Fruit fly (Drosophila melanogaster) whole organism, prepupa: ENCODE results near the gene smg.

ENCODE experiments used
- Blimp-1 ChIP-seq: fragments of 200-800 bp; sonication (Bioruptor generic); optimal IDR thresholded peaks from 3 replicates; lab custom pipeline; 2017; ENCODE audit warnings: missing biosample characterization, missing genetic modification characterization, mild to moderate bottlenecking, moderate library complexity, missing genetic modification reagents
- CG11762 ChIP-seq: fragments of 200-800 bp; sonication (Bioruptor generic); optimal IDR thresholded peaks from 3 replicates; lab custom pipeline; 2016; ENCODE audit warnings: missing biosample characterization, missing genetic modification characterization; ENCODE audit not compliant: insufficient read depth
- CG15336 ChIP-seq: fragments of 200-800 bp; sonication (Bioruptor generic); IDR thresholded peaks from 2 replicates; pipeline ENCODE4 v1.3.6; 2022; ENCODE audit warnings: missing biosample characterization, missing genetic modification characterization
- CG16779 ChIP-seq: fragments of 200-800 bp; sonication (Bioruptor generic); optimal IDR thresholded peaks from 3 replicates; lab custom pipeline; 2017; ENCODE audit warnings: missing biosample characterization, mild to moderate bottlenecking, missing genetic modification characterization
- CG3032 ChIP-seq: fragments of 200-800 bp; optimal IDR thresholded peaks from 2 replicates; lab custom pipeline; 2019; ENCODE audit warnings: missing biosample characterization, mild to moderate bottlenecking, missing genetic modification characterization, moderate library complexity
- CG6276 ChIP-seq: fragments of 200-800 bp; sonication (Bioruptor generic); optimal IDR thresholded peaks from 2 replicates; lab custom pipeline; 2017; ENCODE audit warnings: missing biosample characterization, mild to moderate bottlenecking, missing genetic modification characterization
- CG7368 ChIP-seq: fragments of 200-800 bp; sonication (Bioruptor generic); optimal IDR thresholded peaks from 3 replicates; lab custom pipeline; 2016; ENCODE audit warnings: missing biosample characterization, missing genetic modification characterization
- Eip75B ChIP-seq: fragments of 200-800 bp; sonication (Bioruptor generic); optimal IDR thresholded peaks from 3 replicates; lab custom pipeline; 2016; ENCODE audit warnings: missing biosample characterization, missing genetic modification characterization
- Gug ChIP-seq: fragments of 200-800 bp; sonication (Bioruptor generic); IDR thresholded peaks from 2 replicates; pipeline ENCODE4 v1.3.6; 2022; ENCODE audit warnings: missing biosample characterization, missing genetic modification characterization
- Lpt ChIP-seq: fragments of 200-800 bp; sonication (Bioruptor generic); optimal IDR thresholded peaks from 3 replicates; lab custom pipeline; 2016; ENCODE audit warnings: missing biosample characterization, missing genetic modification characterization
- Sox102F ChIP-seq: fragments of 200-800 bp; sonication (Bioruptor generic); optimal IDR thresholded peaks from 2 replicates; lab custom pipeline; 2016; ENCODE audit warnings: missing biosample characterization, mild to moderate bottlenecking, missing genetic modification characterization
- Sox15 ChIP-seq: fragments of 200-800 bp; sonication (Bioruptor generic); optimal IDR thresholded peaks from 3 replicates; lab custom pipeline; 2016; ENCODE audit warnings: missing biosample characterization, missing genetic modification characterization
- cyc ChIP-seq: fragments of 200-800 bp; sonication (Bioruptor generic); optimal IDR thresholded peaks from 3 replicates; lab custom pipeline; 2016; ENCODE audit warnings: missing biosample characterization, missing genetic modification characterization

- no peak for TF ChIP-seq Sox102F
- no peak for TF ChIP-seq Gug (GFP tag; lab: Robert Waterston, UW)
- 0 out of 2 replicates have a peak, but pooled peaks have one; percentile 14 for TF ChIP-seq CG15336
- no peak for TF ChIP-seq CG7368 (GFP tag; lab: Kevin White, UChicago)
- TF ChIP-seq Blimp-1 = no peak
- TF ChIP-seq CG11762 = no peak
- TF ChIP-seq Lpt (GFP tag; lab: Kevin White, UChicago) = no peak
- no peak for TF ChIP-seq CG16779
- no peak for TF ChIP-seq CG3032 (tag; lab: Kevin White, UChicago)
- TF ChIP-seq cyc (GFP tag; lab: Kevin White, UChicago) = no peak
- no peak for TF ChIP-seq Sox15 (GFP tag; lab: Kevin White, UChicago)
- no peak for TF ChIP-seq CG6276
- no peak for TF ChIP-seq Eip75B
These were observed 11.9 kb downstream of the smg start, which contains the start of gene Galk for dm6 chr3L:8985848-8986320.
